Fruit fly (Drosophila melanogaster) whole organism, adult: ENCODE measurements around the gene CG13085.

Source experiments
- CG11617 ChIP-seq: fragments of 200-800 bp; sonication (Bioruptor generic); optimal IDR thresholded peaks from 2 replicates; lab custom pipeline; 2017; ENCODE audit warnings: mild to moderate bottlenecking, missing biosample characterization, missing genetic modification reagents, missing genetic modification characterization
- CG12768 ChIP-seq: fragments of 200-800 bp; sonication (Bioruptor generic); optimal IDR thresholded peaks from 2 replicates; lab custom pipeline; 2017; ENCODE audit warnings: missing biosample characterization, missing genetic modification characterization, mild to moderate bottlenecking, moderate library complexity, missing genetic modification reagents
- CG33017 ChIP-seq: fragments of 200-800 bp; sonication (Bioruptor generic); optimal IDR thresholded peaks from 2 replicates; lab custom pipeline; 2018; ENCODE audit warnings: missing biosample characterization, mild to moderate bottlenecking, missing genetic modification characterization, moderate library complexity
- CG7045 ChIP-seq: fragments of 200-800 bp; sonication (Bioruptor generic); optimal IDR thresholded peaks from 2 replicates; lab custom pipeline; 2017; ENCODE audit warnings: missing biosample characterization, mild to moderate bottlenecking, missing genetic modification characterization
- CG7101 ChIP-seq: fragments of 200-800 bp; sonication (Bioruptor generic); optimal IDR thresholded peaks from 2 replicates; lab custom pipeline; 2018; ENCODE audit warnings: missing biosample characterization, mild to moderate bottlenecking, missing genetic modification characterization, moderate library complexity
- Clk ChIP-seq: fragments of 200-800 bp; sonication (Bioruptor generic); optimal IDR thresholded peaks from 2 replicates; lab custom pipeline; 2017; ENCODE audit warnings: missing biosample characterization, missing genetic modification characterization
- Mnt ChIP-seq: fragments of 200-800 bp; sonication (Bioruptor generic); optimal IDR thresholded peaks from 2 replicates; lab custom pipeline; 2016; ENCODE audit warnings: missing biosample characterization, mild to moderate bottlenecking, missing genetic modification characterization
- bab1 ChIP-seq: fragments of 200-800 bp; sonication (Bioruptor generic); optimal IDR thresholded peaks from 3 replicates; lab custom pipeline; 2019; ENCODE audit warnings: missing biosample characterization, mild to moderate bottlenecking, missing genetic modification characterization, moderate library complexity
- cic ChIP-seq: fragments of 200-800 bp; sonication (Bioruptor generic); optimal IDR thresholded peaks from 2 replicates; lab custom pipeline; 2017; ENCODE audit warnings: missing biosample characterization, mild to moderate bottlenecking, missing genetic modification characterization, moderate library complexity
- cnc ChIP-seq, 2 experiments: fragments of >200 bp; optimal IDR thresholded peaks; 2 replicates each; lab custom pipeline; 2017
- kay ChIP-seq: fragments of 200-800 bp; sonication (Bioruptor generic); peaks from one replicate; lab custom pipeline; 2016; ENCODE audit warnings: missing biosample characterization, missing genetic modification characterization, borderline replicate concordance
- ovo ChIP-seq: fragments of 200-800 bp; sonication (Bioruptor generic); optimal IDR thresholded peaks from 2 replicates; lab custom pipeline; 2016; ENCODE audit warnings: missing biosample characterization, missing genetic modification characterization
- pad ChIP-seq: fragments of 200-800 bp; sonication (Bioruptor generic); optimal IDR thresholded peaks from 3 replicates; lab custom pipeline; 2017; ENCODE audit warnings: missing biosample characterization, missing genetic modification characterization, mild to moderate bottlenecking, moderate library complexity, missing genetic modification reagents
- toe ChIP-seq: fragments of 200-800 bp; sonication (Bioruptor generic); optimal IDR thresholded peaks from 2 replicates; lab custom pipeline; 2016; ENCODE audit warnings: missing biosample characterization, missing genetic modification characterization

DNA sequence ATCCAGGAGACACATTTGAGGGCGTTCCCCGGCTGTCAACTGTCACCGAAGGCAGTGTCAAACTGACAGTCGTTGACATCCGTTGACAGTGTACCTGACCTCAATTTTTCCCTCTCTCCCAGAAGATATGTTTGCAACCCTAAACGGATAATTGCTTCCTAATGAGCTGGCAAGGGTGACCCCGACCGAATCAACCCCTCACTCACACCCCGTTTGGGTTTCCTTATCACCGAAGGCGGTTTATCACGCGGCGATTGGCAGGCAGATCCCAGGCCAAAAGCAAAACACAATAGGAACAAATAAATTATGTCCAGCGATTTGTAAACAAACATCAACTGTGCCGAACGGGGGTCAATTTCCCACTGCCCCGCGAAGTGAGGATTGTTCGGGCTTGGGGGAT is 35.6 kb downstream of the CG13085 start:
- TF ChIP-seq cic (GFP tag; lab: Kevin White, UChicago), result no peak
- TF ChIP-seq CG7101 (tag; lab: Kevin White, UChicago), result no peak
- TF ChIP-seq CG12768 (GFP tag; lab: Kevin White, UChicago), result no peak
- TF ChIP-seq CG33017 (tag; lab: Kevin White, UChicago), result no peak
- no peak for TF ChIP-seq bab1 (GFP tag; lab: Kevin White, UChicago)
- no peak for TF ChIP-seq Clk
- no peak for TF ChIP-seq pad (GFP tag; lab: Kevin White, UChicago)
- no peak for TF ChIP-seq kay (GFP tag; lab: Kevin White, UChicago)
- TF ChIP-seq Mnt, result no peak
- TF ChIP-seq toe (GFP tag; lab: Kevin White, UChicago), result no peak
- no peak for TF ChIP-seq ovo (GFP tag; lab: Kevin White, UChicago)
- no peak for TF ChIP-seq cnc (optimal IDR thresholded peaks at IDR 0.05; lab: Kevin White, UChicago)
- TF ChIP-seq CG7045 (GFP tag; lab: Kevin White, UChicago), result no peak
- no peak for TF ChIP-seq CG11617
